Worm (Caenorhabditis elegans): Measurements from ENCODE around the gene sre-31.
"Not testable (repeated sequence)": the region's sequence is repeated elsewhere in the genome, so short reads cannot be mapped to it uniquely, and the experiment has no call there.

- not testable (repeated sequence) for TF ChIP-seq hmg-4 (GFP tag; optimal IDR thresholded peaks at IDR 0.05); ceh-36 (tag; optimal IDR thresholded peaks at IDR 0.05); F13C5.2 (tag; optimal IDR thresholded peaks at IDR 0.05); B0310.2 (tag; optimal IDR thresholded peaks at IDR 0.05); ceh-13 (GFP tag; optimal IDR thresholded peaks at IDR 0.05)
Observed at ce11 chrII:12441164-12441563, 32.5 kb upstream of the sre-31 start, which contains the start of gene Y57A10C.10.

Data from whole organism, early embryonic.